Fruit fly (Drosophila melanogaster) whole organism, wandering third instar larva: Measurements from ENCODE around the gene sac.

ENCODE experiments used
- Dfd ChIP-seq: fragments of >200 bp; optimal IDR thresholded peaks from 2 replicates; lab custom pipeline; 2017; ENCODE audit warnings: missing biosample characterization, missing genetic modification characterization
- HLH106 ChIP-seq: fragments of 200-800 bp; optimal IDR thresholded peaks from 3 replicates; lab custom pipeline; 2019; ENCODE audit warnings: missing biosample characterization, mild to moderate bottlenecking, missing genetic modification characterization, moderate library complexity
- Hnf4 ChIP-seq: fragments of 200-800 bp; sonication (Bioruptor generic); optimal IDR thresholded peaks from 2 replicates; lab custom pipeline; 2016; ENCODE audit warnings: missing biosample characterization, mild to moderate bottlenecking, missing genetic modification characterization
- Jra ChIP-seq: sonication (Bioruptor generic); optimal IDR thresholded peaks from 2 replicates; lab custom pipeline; 2016; ENCODE audit warnings: missing biosample characterization, missing genetic modification characterization
- Myc ChIP-seq: fragments of >200 bp; optimal IDR thresholded peaks from 2 replicates; lab custom pipeline; 2017
- h ChIP-seq: fragments of 200-800 bp; sonication (Bioruptor generic); optimal IDR thresholded peaks from 3 replicates; lab custom pipeline; 2016; ENCODE audit warnings: missing biosample characterization, mild to moderate bottlenecking, missing genetic modification characterization

DNA sequence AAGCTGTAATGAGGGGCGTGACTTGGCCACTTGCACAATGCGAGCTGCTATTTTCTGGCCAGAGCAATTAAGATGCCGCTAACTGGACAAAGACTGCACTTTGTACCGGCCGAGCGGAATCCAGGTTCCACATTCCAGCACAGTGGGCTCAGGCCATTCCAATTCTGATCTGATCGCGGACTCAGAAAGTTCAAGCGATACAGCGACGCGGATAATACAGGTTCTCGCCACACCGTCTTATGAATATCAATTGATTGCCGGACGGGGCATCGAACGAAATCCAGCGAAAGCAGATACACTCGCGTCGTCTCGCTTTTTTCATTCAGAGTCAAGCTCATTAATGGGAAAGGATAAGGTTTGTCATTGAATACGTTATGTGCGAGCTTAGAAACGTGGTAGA lies 11.7 kb upstream of the sac start:
- TF ChIP-seq HLH106 (tag; lab: Kevin White, UChicago) (no peak), Hnf4 (peak; percentile 72), Myc (lab: Kevin White, UChicago) (no peak), h (no peak), Jra (GFP tag; lab: Kevin White, UChicago) (no peak), Dfd (GFP tag; lab: Kevin White, UChicago) (no peak)
